Worm (Caenorhabditis elegans): Measurements from ENCODE around the gene lov-1.

Gene lov-1

DNA sequence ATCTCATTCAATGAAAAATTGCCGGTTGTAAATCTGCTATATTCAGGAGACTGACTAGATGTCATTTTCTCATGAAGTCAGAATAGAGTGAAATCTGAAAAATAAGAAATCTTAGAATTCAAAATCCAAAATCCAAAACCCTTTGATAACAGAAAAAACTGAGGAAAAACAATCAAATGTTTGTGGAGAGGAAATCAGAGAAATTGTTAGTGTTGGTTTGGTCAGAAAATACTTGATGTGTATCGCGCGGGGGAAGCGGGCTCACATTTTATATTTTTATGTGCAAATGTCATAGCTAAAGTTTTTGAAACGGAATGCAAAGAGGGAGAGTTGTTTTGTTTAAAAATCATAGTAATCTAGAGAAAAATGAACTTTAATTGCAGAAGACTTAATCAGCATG is 10.1 kb upstream of the lov-1 start, which contains the start of gene F27E5.5:
Gene F27E5.5, minus strand, starts transcription at position 101 of the 400 bp plus-strand sequence.
- no peak for TF ChIP-seq unc-62 (GFP tag; optimal IDR thresholded peaks at IDR 0.05)

DNA sequence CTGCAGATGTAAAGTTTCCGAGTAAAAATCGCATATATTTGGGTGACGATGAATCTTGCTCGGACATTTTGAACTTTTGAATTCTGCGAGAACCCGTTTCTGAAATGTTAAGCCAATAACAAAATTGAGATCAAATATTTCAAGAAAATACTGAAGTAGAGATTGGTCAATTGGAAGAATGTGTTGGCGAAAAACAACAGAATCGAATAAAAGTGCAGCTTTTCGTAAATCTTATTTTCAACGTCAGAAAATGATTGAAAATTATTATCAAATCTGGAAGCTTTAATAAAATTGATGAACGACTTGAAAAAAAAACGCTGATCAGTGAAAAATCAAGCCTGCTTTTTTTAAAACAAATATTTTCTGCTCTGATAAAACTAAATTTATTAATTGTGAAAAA is 5.8 kb upstream of the lov-1 start, which contains the start of gene F27E5.8:
Gene F27E5.8, minus strand, starts transcription at position 101 of the 400 bp plus-strand sequence.
- TF ChIP-seq unc-62 (GFP tag; optimal IDR thresholded peaks at IDR 0.05): no peak

DNA sequence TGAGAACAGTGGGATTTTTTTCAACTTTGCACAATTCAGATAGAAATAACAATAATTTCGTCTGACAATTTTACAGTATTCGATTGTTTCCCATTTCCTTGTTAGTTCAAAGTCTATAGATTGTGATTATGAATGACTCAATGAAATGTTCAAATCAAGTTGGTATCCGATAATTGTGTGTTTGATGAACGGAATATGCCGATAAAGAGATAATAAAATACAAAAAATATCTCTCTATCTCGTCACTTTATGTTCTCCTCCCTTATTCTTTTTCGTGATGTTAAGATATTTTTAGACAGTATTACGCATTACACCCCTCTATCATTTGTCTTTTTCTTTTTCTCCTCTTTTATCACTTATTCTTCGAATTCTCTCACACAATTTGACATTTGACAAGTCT is 840 bp upstream of the lov-1 start, which contains the start of gene F27E5.7:
Gene F27E5.7, plus strand, starts transcription at position 301 of the 400 bp plus-strand sequence.
- TF ChIP-seq unc-62 (GFP tag; optimal IDR thresholded peaks at IDR 0.05): no peak

DNA sequence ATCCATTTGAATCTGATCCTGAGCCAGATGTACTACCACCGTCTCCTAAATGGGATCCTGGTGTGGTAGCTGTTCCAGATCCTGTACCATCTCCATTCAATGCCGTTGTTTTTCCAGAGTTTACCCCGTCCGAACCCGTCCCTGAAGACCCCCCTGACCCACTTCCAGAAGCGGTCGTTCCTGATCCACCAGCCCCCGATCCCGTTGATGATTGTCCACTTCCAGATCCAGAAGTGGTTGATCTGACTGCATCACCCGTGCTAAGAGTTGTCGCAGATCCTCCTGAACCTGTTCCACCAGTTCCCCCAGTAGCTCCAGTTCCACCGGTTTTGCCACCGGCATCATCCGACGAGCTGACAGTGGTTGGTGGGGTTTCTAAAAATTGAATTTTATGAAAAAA is 4.9 kb downstream of the lov-1 start:
- TF ChIP-seq unc-62 (GFP tag; optimal IDR thresholded peaks at IDR 0.05): no peak

DNA sequence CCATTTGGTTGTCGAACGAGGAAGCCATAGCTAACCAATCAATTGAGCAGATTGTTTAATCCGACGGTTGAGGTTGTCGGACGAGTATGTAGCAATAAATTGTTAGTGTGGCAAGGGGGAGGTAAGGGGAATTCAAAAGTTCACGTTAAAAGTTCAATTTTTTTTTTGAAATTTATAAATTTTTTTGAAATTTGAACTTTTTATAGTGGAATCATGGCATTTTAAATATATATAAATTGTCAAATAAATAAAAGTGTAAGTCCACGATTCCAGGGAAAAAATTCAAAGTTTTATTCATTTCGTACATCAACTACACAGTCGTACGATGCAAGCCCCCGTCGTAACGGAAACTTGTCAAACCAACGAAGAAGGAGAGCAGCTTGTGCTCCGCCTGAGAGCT is 13.2 kb downstream of the lov-1 start, which contains the start of the genes ZK945.7 and ZK945.8:
Gene ZK945.7, minus strand, starts transcription at position 101 of the 400 bp plus-strand sequence.
Gene ZK945.8, plus strand, starts transcription at position 275 of the 400 bp plus-strand sequence.
- TF ChIP-seq unc-62 (GFP tag; optimal IDR thresholded peaks at IDR 0.05): no peak

DNA sequence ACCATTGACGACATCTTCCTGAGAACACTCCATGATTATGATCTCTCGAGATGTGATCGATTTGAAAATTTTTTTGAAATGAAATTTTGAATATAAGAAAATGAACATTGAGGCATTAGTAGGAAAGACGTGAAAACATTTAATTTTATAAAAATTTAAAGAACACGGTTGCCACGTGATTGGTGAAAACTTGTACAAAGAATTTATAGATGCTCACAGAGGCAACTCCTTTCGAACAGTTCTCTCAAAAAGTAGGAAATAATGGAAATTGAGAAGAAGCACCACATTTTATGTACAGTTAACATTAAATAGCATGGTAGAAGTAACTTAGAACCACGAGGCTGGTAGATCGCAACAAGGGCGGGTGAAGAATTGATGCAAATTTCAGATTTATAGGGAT is 14.8 kb downstream of the lov-1 start, which contains the start of gene ZK945.6:
Gene ZK945.6, minus strand, starts transcription at position 101 of the 400 bp plus-strand sequence.
- no peak for TF ChIP-seq unc-62 (GFP tag; optimal IDR thresholded peaks at IDR 0.05)

DNA sequence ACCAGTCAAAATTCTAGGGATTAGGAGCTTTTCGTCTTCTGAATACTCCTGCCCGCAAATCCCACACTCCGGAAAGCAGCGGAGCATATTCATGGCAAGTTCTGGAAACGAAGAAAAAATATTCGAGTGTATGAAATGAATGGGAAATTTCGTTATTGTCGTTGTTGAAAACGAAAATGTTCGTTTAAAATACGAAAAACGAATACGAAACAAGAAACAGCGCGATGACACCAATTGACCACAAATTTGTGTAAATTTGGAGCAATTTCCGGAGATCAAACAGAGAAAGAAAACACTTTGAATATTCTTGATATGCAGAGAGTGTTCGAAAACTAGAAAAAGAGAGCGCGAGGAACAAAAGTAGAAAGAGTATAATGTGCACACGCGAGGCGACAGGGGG is 16.0 kb downstream of the lov-1 start, which contains the start of gene ZK945.4:
Gene ZK945.4, minus strand, starts transcription at position 101 of the 400 bp plus-strand sequence.
- no peak for TF ChIP-seq unc-62 (GFP tag; optimal IDR thresholded peaks at IDR 0.05)

DNA sequence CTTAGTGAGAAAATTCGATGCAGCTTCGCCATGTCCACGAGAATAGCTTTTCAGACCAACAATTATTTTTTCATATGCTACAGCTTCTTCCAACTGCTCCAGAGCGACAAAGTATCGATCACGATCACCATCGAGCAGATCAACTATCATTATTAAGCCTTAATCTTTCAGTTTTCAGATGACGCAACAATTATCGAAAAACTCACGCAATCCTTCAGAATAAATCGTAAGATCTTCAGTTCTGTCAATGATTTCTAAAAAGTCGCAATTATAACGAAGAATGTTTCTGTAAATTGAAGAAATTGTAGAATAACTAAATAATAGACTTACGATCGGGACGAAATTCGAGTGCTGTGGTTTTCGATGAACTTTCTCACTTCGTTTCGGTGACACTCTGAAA is 18.4 kb downstream of the lov-1 start:
- TF ChIP-seq unc-62 (GFP tag; optimal IDR thresholded peaks at IDR 0.05): no peak

DNA sequence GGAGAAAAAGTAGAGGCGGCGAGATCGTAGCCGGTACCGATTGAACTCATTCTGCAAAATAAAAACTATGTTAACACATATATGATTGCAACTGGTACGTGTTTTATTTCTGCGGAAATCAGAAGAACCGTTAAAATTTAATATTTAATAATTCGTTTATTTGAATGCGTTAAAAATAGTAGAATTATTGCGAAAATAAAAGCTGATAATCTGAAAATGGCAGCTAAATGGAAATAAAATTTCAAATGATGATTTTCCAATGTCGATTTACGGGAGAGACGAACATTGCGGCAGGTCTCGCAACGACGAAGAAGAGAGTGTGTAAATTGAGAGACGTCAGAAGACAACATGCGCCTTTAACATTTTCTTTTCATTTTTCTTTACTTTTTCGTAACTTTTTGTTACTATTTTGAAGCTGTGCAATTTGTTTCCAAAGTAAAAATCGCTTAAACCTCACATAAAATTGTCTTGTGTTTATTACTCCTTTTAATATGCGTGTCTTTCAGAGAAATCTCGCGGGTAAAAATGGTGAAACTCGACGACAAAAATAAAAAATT is 21.7 kb downstream of the lov-1 start, which contains the start of the genes pas-7 and puf-12:
Gene pas-7, minus strand, starts transcription at position 51 of the 557 bp plus-strand sequence.
Gene puf-12, plus strand, starts transcription at position 507 of the 557 bp plus-strand sequence.
- no peak for TF ChIP-seq unc-62 (GFP tag; optimal IDR thresholded peaks at IDR 0.05)

DNA sequence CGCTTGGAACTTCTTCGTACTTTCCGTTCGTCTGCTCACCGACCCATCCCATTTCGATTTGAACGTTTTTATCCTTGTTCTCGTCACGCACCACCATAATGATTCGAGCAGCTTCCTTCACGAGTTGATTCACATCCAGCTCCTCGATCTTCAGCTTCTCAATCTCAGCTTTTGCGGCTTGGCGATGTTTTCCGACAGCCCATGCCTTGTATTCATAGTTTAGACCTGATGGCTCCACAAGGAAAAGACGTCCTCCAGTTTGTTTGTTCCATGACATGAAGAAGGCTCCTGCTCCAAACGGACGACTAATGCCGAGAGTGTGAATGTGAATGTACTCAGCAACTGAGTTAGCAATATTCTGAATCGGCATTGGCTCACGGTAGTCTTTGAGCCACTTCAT is 22.6 kb downstream of the lov-1 start:
- TF ChIP-seq unc-62 (GFP tag; optimal IDR thresholded peaks at IDR 0.05): no peak

DNA sequence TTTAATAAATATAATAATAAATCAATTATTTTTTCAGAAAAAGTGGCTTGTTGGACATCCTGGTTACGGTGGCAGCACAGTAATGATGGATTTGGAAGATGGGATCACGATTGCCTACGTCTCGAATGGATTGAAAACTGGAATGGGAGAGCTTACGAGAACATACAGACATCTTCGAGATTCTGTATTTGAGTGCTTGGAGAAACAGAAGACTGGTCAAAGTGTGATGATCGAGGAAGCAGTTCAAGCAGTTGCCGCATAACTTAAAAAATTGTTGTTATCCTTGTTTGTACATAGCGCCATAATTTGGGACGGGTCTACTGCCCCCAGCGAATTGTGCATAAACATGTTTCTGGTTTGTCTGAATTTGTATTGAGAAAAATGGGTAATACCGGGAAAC is 23.2 kb downstream of the lov-1 start:
- no peak for TF ChIP-seq unc-62 (GFP tag; optimal IDR thresholded peaks at IDR 0.05)

DNA sequence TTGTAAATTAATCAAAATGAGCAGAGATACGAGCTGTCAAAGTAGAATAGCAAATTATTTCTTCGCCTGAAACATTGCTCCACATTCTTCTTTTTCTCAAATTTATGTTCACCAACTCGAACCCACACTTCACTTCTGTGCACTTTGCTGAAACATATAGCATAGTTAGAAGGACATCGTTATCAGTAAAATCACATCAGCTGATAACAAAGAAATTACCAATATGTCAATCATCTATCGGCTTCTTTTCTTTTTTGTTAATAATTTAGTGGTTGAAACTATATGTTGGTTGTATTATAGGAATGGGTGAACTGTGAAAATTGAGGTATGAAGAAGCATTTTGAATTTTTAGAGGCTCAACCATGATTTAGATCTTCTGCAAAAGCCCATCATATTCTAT is 26.4 kb downstream of the lov-1 start:
- no peak for TF ChIP-seq unc-62 (GFP tag; optimal IDR thresholded peaks at IDR 0.05)

DNA sequence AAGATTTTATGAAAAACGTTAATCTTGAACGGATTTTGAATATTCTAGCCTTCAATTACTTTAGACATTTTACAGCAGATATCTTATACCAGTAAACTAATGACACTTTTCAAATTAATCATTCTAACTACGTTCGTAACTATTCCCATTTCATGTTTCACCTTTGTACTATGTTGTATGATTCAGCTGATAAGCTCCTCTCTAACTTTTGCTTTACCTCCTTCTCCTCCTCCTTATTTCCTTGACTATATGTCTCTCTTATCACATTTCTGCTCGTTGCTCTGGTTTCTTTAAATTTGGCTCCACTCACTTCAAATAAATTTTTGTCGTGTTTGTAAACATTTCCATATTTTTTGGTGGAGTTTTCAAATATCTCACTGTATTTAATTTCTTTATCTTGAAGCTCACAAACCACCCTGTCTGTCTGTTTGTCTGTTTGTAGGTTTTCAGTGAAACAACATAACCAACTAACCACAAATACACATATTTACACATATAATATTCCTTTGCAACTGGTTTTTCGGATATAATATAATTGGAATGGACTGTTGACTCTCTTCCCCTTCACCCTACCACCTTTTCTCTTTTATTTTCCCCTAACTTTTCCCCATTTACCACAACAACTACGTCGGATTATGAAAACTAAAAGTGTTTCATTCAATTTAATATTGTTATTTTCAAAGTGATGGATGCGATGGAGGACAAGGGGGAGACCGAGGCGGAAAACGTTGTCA is 27.3 kb downstream of the lov-1 start, which contains the start of gene lact-2:
Gene lact-2, plus strand, starts transcription at position 684 of the 734 bp plus-strand sequence.
- no peak for TF ChIP-seq unc-62 (GFP tag; optimal IDR thresholded peaks at IDR 0.05)

DNA sequence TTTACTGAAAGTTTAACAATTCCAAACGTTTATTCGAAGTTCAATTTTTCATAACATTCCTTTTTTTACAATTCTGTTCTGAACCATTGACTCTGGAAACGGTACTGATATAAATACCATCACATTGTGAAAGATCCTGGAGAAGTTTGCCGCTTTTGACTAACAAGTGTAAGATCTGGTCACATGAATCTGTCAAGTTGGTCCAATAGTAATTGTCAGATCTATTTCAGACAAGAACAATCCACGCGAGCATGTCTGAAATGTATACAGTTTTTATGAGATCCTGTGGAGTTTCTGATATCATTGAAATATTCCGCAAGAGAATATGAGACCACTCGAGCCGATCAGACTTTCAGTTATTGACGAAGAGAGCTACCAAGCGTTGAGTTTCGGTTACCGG is 28.5 kb downstream of the lov-1 start:
- TF ChIP-seq unc-62 (GFP tag; optimal IDR thresholded peaks at IDR 0.05): no peak

DNA sequence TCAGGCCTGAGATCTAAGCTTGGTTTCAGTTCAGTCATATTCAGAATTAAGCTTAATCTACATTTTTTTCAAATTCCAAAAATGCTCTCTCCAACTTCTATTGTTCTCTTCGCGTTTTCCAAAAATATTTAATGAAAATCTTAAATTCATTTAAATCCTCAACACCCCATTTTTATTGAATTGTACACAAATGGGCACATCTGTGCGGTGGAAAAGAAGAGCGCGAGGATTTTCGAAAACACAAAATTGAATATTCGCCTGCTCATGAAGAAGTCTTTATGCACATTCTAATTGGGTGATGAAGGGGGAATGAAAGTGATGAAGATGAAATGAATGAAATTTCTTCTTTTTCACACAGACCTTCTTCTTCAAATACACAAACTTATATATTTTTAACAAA is 37.1 kb downstream of the lov-1 start:
- TF ChIP-seq unc-62 (GFP tag; optimal IDR thresholded peaks at IDR 0.05): no peak

DNA sequence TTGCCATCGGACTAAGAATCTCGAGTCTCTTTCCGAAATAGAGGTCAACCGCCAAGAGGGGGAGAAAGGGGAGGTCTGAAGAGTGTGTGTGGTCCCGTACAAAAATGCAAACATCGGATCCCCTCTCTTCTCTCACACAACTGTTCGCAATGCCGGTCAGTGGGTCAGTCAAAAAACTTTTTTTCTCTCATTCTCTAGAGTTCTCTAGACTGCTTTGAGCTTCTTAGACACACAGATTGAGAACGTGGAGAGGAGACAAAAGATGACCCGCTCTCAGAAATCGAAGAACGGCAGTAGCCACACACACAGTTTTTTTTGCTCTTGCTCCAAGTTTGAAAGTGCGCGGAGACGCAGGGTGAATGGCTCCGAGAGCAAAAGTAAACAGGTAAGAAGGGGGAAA is 45.8 kb downstream of the lov-1 start:
- no peak for TF ChIP-seq unc-62 (GFP tag; optimal IDR thresholded peaks at IDR 0.05)

DNA sequence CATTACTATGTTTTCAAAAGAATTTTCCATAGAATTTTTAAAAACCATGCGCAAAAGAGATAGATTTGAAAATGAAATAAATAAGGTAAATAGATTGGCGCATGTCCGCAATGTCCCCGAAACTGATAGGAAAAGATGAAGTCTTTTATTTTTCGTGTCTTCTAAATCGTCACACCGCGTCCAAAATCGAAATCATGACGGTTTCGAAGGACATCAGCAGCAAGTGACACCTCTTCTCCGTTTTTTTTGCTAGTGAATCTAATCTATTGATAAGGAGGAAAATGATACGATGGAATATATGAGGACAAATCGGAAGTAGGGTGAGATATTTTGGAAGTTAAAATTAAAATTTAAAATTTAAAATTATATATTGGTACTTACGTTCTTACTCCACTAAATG is 47.6 kb downstream of the lov-1 start:
- no peak for TF ChIP-seq unc-62 (GFP tag; optimal IDR thresholded peaks at IDR 0.05)
